Fruit fly (Drosophila melanogaster): Measurements from ENCODE around the gene Cyp4e3.

The Cyp4e3 gene

DNA sequence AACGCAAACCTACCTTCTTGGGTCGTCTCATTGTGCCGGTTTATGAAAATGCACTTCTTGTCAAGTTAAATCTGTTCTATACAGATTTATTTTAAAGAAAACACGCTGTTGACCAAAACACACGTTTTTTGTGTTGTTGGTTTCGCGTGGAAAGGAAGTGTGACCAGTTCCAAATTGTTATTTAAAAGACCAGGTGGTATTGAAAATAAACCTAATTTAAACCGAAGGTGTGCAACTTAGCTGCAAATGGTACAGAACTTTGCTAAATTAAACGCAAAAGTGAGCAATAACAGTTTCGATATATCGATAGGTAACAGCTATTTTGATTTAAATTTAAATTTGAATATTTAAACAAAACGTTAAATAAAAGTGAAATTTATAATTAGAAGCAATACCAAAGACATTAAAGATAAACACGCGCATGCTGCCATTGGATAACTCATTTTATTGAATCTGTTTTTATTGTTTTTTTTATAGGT is 38.7 kb downstream of the Cyp4e3 start, which contains the start of gene CG4364 (continued):
- TF ChIP-seq PHDP (tag; optimal IDR thresholded peaks at IDR 0.05) (no peak), H15 (GFP tag; IDR thresholded peaks at IDR 0.05) (no peak), usp (GFP tag; optimal IDR thresholded peaks at IDR 0.05) (no peak), HHEX (GFP tag; optimal IDR thresholded peaks at IDR 0.05) (no peak), CG12236 (GFP tag; optimal IDR thresholded peaks at IDR 0.05) (no peak), Dp (GFP tag; optimal IDR thresholded peaks at IDR 0.05) (peak; percentile 65), CG17568 (GFP tag; optimal IDR thresholded peaks at IDR 0.05) (no peak), CG2875 (GFP tag; optimal IDR thresholded peaks at IDR 0.05) (no peak), hb (GFP tag; IDR thresholded peaks at IDR 0.05; ENCODE audit: partially characterized antibody) (no peak), Dfd (GFP tag; optimal IDR thresholded peaks at IDR 0.05) (no peak), her (GFP tag; optimal IDR thresholded peaks at IDR 0.05) (peak; percentile 97), CG10147 (GFP tag; optimal IDR thresholded peaks at IDR 0.05) (no peak), CG43689 (GFP tag; IDR thresholded peaks at IDR 0.05) (no peak), CG6175 (GFP tag; IDR thresholded peaks at IDR 0.05) (no peak), Six4 (GFP tag; optimal IDR thresholded peaks at IDR 0.05) (no peak), CG10654 (GFP tag; optimal IDR thresholded peaks at IDR 0.05) (no peak), CTCF (GFP tag; optimal IDR thresholded peaks at IDR 0.05) (peak; percentile 12), Aef1 (GFP tag; IDR thresholded peaks at IDR 0.05) (peak; percentile 67; the same call in 2 of the 3 replicates), Eip74EF (GFP tag; optimal IDR thresholded peaks at IDR 0.05) (no peak), chinmo (GFP tag; IDR thresholded peaks at IDR 0.05; ENCODE audit: partially characterized antibody) (no peak), so (GFP tag; IDR thresholded peaks at IDR 0.05) (no peak), fd3F (GFP tag; optimal IDR thresholded peaks at IDR 0.05) (no peak), nau (GFP tag; optimal IDR thresholded peaks at IDR 0.05) (no peak), CG8944 (GFP tag; optimal IDR thresholded peaks at IDR 0.05) (no peak), CG12071 (GFP tag; optimal IDR thresholded peaks at IDR 0.05) (no peak), ken (GFP tag; IDR thresholded peaks at IDR 0.05) (no peak), CG32532 (GFP tag; IDR thresholded peaks at IDR 0.05) (no peak), CG7556 (GFP tag; optimal IDR thresholded peaks at IDR 0.05) (no peak), CG8388 (GFP tag; optimal IDR thresholded peaks at IDR 0.05) (no peak), Dek (tag; optimal IDR thresholded peaks at IDR 0.05) (no peak), Hr78 (GFP tag; optimal IDR thresholded peaks at IDR 0.05) (no peak), Sox100B (GFP tag; optimal IDR thresholded peaks at IDR 0.05) (no peak), sqz (GFP tag; optimal IDR thresholded peaks at IDR 0.05) (no peak), CG6254 (GFP tag; optimal IDR thresholded peaks at IDR 0.05) (no peak), CG6272 (GFP tag; IDR thresholded peaks at IDR 0.05) (no peak), CG4282 (GFP tag; optimal IDR thresholded peaks at IDR 0.05) (no peak), z (GFP tag; IDR thresholded peaks at IDR 0.05) (no peak), CG17612 (GFP tag; IDR thresholded peaks at IDR 0.05) (no peak), Atf3 (GFP tag; optimal IDR thresholded peaks at IDR 0.05) (no peak), cato (GFP tag; optimal IDR thresholded peaks at IDR 0.05; ENCODE audit: borderline replicate concordance) (no peak), CG17829 (tag; optimal IDR thresholded peaks at IDR 0.05) (peak; percentile 61), CG17802 (tag; optimal IDR thresholded peaks at IDR 0.05) (no peak), sens (GFP tag) (peak; percentile 82), CG11093 (GFP tag; IDR thresholded peaks at IDR 0.05) (no peak), maf-S (GFP tag; optimal IDR thresholded peaks at IDR 0.05) (no peak), CG1832 (GFP tag; optimal IDR thresholded peaks at IDR 0.05) (no peak), zfh1 (GFP tag; IDR thresholded peaks at IDR 0.05) (no peak), ranshi (GFP tag; IDR thresholded peaks at IDR 0.05) (no peak), unpg (GFP tag; optimal IDR thresholded peaks at IDR 0.05) (no peak), Usf (GFP tag; optimal IDR thresholded peaks at IDR 0.05) (no peak), nmo (GFP tag; optimal IDR thresholded peaks at IDR 0.05) (peak; percentile 69)

Data from whole organism, embryonic.